Worm (Caenorhabditis elegans): ENCODE results near the gene C39B10.3.
A peak's percentile ranks its signal among the peaks of the same experiment; 100 is the strongest.

The C39B10.3 gene

ce11 chrX:10480563-10481290, 36.8 kb downstream of the C39B10.3 start, which contains the start of gene elt-2 (continued):
- TF ChIP-seq ceh-82 (tag; optimal IDR thresholded peaks at IDR 0.05): no peak
- no peak for TF ChIP-seq ztf-1 (GFP tag; conservative IDR thresholded peaks at IDR 0.05)
- TF ChIP-seq mab-5 (tag; optimal IDR thresholded peaks at IDR 0.05): no peak
- no peak for TF ChIP-seq unc-62 (GFP tag; optimal IDR thresholded peaks at IDR 0.05)
- TF ChIP-seq nhr-10 (tag; optimal IDR thresholded peaks at IDR 0.05): no peak
- no peak for TF ChIP-seq egl-27 (tag; optimal IDR thresholded peaks at IDR 0.05)
- no peak for TF ChIP-seq nhr-23 (tag; optimal IDR thresholded peaks at IDR 0.05)
- TF ChIP-seq crh-2 (tag; optimal IDR thresholded peaks at IDR 0.05): peak; percentile 31
- TF ChIP-seq sma-9 (GFP tag; optimal IDR thresholded peaks at IDR 0.05): peak; percentile 73
- no peak for TF ChIP-seq sma-9 (tag; optimal IDR thresholded peaks at IDR 0.05)
- no peak for TF ChIP-seq nhr-77 (tag; optimal IDR thresholded peaks at IDR 0.05)
- peak; percentile 36 for TF ChIP-seq sma-3 (GFP tag; optimal IDR thresholded peaks at IDR 0.05)
- no peak for TF ChIP-seq nhr-25 (tag; optimal IDR thresholded peaks at IDR 0.05)
- TF ChIP-seq nhr-237 (tag; optimal IDR thresholded peaks at IDR 0.05): no peak
- TF ChIP-seq skn-1 (tag; optimal IDR thresholded peaks at IDR 0.05): no peak
- no peak for TF ChIP-seq sem-4 (tag; optimal IDR thresholded peaks at IDR 0.05)
- TF ChIP-seq ama-1 (optimal IDR thresholded peaks at IDR 0.05): no peak
- TF ChIP-seq F13H6.1 (tag; optimal IDR thresholded peaks at IDR 0.05): peak; percentile 34
- no peak for TF ChIP-seq ZK546.5 (tag; optimal IDR thresholded peaks at IDR 0.05)
- TF ChIP-seq gmeb-1 (tag; optimal IDR thresholded peaks at IDR 0.05): peak; percentile 58
- no peak for TF ChIP-seq zag-1 (tag; optimal IDR thresholded peaks at IDR 0.05)
- no peak for TF ChIP-seq ztf-4 (tag; optimal IDR thresholded peaks at IDR 0.05)
- no peak for TF ChIP-seq mbf-1 (tag; optimal IDR thresholded peaks at IDR 0.05)
- no peak for TF ChIP-seq snpc-4 (tag; optimal IDR thresholded peaks at IDR 0.05)
- TF ChIP-seq lsy-2 (tag; optimal IDR thresholded peaks at IDR 0.05): peak in 1 of 2 experiments; percentile 57

DNA sequence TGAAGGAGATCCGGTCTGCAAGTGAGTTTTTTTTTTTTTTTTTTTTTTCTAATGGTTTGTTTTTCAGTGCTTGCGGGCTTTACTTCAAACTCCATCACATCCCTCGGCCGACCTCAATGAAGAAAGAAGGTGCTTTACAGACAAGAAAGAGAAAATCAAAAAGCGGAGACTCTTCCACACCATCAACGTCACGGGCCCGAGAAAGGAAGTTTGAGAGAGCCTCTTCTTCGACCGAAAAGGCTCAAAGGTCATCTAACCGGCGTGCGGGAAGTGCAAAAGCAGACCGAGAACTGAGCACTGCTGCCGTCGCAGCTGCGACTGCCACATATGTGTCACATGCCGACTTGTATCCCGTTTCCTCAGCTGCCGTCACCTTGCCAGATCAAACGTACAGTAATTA, 38.3 kb downstream of the C39B10.3 start:
- TF ChIP-seq ztf-1 (GFP tag; conservative IDR thresholded peaks at IDR 0.05) (no peak), nhr-25 (tag; optimal IDR thresholded peaks at IDR 0.05) (no peak), ceh-82 (tag; optimal IDR thresholded peaks at IDR 0.05) (no peak), unc-55 (GFP tag; optimal IDR thresholded peaks at IDR 0.05) (no peak), dmd-4 (tag; optimal IDR thresholded peaks at IDR 0.05) (no peak), lin-13 (GFP tag; optimal IDR thresholded peaks at IDR 0.05) (no peak), ztf-11 (tag; optimal IDR thresholded peaks at IDR 0.05) (no peak), ama-1 (optimal IDR thresholded peaks at IDR 0.05) (no peak), nhr-237 (tag; optimal IDR thresholded peaks at IDR 0.05) (no peak), aly-2 (tag; optimal IDR thresholded peaks at IDR 0.05) (no peak), mbf-1 (tag; optimal IDR thresholded peaks at IDR 0.05) (no peak), ceh-16 (tag; optimal IDR thresholded peaks at IDR 0.05) (no peak)

DNA sequence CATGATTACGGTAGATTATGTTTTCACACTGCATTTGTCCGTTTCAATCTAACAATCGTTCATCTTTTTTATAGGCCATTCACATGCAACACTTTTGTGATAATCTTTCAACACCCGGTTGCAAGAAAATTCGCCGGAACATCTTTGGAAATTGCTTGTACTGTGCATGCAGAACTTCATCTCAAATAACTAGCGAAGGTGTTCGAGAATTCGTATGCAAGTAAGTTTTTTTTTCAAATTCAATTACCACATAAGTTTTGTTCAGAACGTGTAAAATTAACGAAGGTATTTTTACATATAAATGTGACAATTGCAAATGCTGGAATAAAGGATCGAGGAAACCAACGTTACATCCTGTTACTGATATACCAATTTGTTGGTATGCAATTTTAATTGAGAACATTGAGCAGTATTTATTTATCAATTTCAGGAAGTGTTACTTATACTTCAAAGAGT, 41.4 kb downstream of the C39B10.3 start, which contains the start of gene C33D3.3:
Gene C33D3.3 (plus strand): TSS at position 51 of the 456 bp plus-strand sequence.
- TF ChIP-seq nhr-10 (tag; optimal IDR thresholded peaks at IDR 0.05) (no peak), gmeb-1 (tag; optimal IDR thresholded peaks at IDR 0.05) (no peak), blmp-1 (tag; optimal IDR thresholded peaks at IDR 0.05; ENCODE audit: insufficient read depth) (no peak), sma-3 (GFP tag; optimal IDR thresholded peaks at IDR 0.05) (no peak), ztf-1 (GFP tag; conservative IDR thresholded peaks at IDR 0.05) (no peak), Y55F3AM.14 (GFP tag; optimal IDR thresholded peaks at IDR 0.05) (no peak), lin-13 (GFP tag; optimal IDR thresholded peaks at IDR 0.05) (no peak), nhr-25 (tag; optimal IDR thresholded peaks at IDR 0.05) (no peak)

DNA sequence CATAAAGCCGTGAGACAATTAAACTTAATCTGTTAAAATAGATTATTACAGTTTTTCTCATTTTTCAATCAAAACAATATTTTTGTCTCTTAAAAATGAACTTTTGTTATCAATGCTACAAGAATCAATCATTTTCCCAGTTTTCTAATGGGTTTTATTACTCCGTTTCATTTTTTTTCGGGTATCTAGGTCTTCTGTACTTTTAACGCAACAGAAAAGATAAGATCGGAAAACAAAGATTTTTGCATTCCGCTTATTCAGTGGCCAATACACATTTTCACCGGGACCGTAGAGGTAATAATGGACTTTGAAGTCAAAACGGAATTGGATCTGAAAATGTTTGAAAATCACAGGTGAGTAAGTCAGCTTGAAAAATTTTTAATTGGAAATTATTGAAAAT, 44.8 kb downstream of the C39B10.3 start, which contains the start of gene C33D3.4:
Gene C33D3.4 (plus strand): TSS at position 301 of the 400 bp plus-strand sequence.
- TF ChIP-seq nhr-11 (tag; optimal IDR thresholded peaks at IDR 0.05): no peak
- TF ChIP-seq fos-1 (tag; optimal IDR thresholded peaks at IDR 0.05): no peak
- TF ChIP-seq unc-62 (GFP tag; optimal IDR thresholded peaks at IDR 0.05): no peak
- no peak for TF ChIP-seq nhr-6 (tag; optimal IDR thresholded peaks at IDR 0.05)
- no peak for TF ChIP-seq mdl-1 (tag; optimal IDR thresholded peaks at IDR 0.05)
- TF ChIP-seq nhr-77 (tag; optimal IDR thresholded peaks at IDR 0.05): no peak
- TF ChIP-seq ceh-82 (tag; optimal IDR thresholded peaks at IDR 0.05): no peak
- TF ChIP-seq unc-55 (GFP tag; optimal IDR thresholded peaks at IDR 0.05): no peak
- TF ChIP-seq sem-4 (tag; optimal IDR thresholded peaks at IDR 0.05): no peak
- TF ChIP-seq ztf-1 (GFP tag; conservative IDR thresholded peaks at IDR 0.05): no peak
- no peak for TF ChIP-seq snpc-4 (tag; optimal IDR thresholded peaks at IDR 0.05)
- no peak for TF ChIP-seq ztf-11 (tag; optimal IDR thresholded peaks at IDR 0.05)

Data from whole organism, L2 larva.